Worm (Caenorhabditis elegans): Measurements from ENCODE around the gene svh-1.

- TF ChIP-seq ceh-45 (GFP tag; IDR thresholded peaks at IDR 0.05) = no peak
- no peak for TF ChIP-seq rnt-1 (tag; optimal IDR thresholded peaks at IDR 0.05)
- no peak for TF ChIP-seq ref-2 (tag; optimal IDR thresholded peaks at IDR 0.05)
- no peak for TF ChIP-seq F13H6.1 (tag; optimal IDR thresholded peaks at IDR 0.05)
Observed at ce11 chrIV:8239584-8239983, 33.2 kb downstream of the svh-1 start.

All from whole organism, late embryonic.